Worm (Caenorhabditis elegans) whole organism, L2 larva: Measurements from ENCODE around the gene Y43F8C.5.

ENCODE experiments used
- aly-2 ChIP-seq: fragments of 150-350 bp; optimal IDR thresholded peaks from 2 replicates; lab custom pipeline; 2014; ENCODE audit warnings: missing biosample characterization, missing genetic modification characterization
- ceh-16 ChIP-seq: fragments of 150-350 bp; optimal IDR thresholded peaks from 2 replicates; lab custom pipeline; 2014; ENCODE audit warnings: missing biosample characterization, missing genetic modification characterization
- elt-3 ChIP-seq: sonication (generic microtip); optimal IDR thresholded peaks from 2 replicates; lab custom pipeline; 2017; ENCODE audit warnings: missing biosample characterization, missing genetic modification characterization
- lin-11 ChIP-seq: fragments of 150-350 bp; sonication (generic microtip); optimal IDR thresholded peaks from 2 replicates; lab custom pipeline; 2014; ENCODE audit warnings: missing biosample characterization, missing genetic modification characterization, inconsistent platforms, mixed read lengths
- lin-13 ChIP-seq: fragments of 150-350 bp; optimal IDR thresholded peaks from 2 replicates; lab custom pipeline; 2014; ENCODE audit warnings: missing biosample characterization, missing genetic modification reagents, missing genetic modification characterization
- nhr-129 ChIP-seq: fragments of 150-350 bp; optimal IDR thresholded peaks from 2 replicates; lab custom pipeline; 2014; ENCODE audit warnings: missing biosample characterization, missing genetic modification characterization

DNA sequence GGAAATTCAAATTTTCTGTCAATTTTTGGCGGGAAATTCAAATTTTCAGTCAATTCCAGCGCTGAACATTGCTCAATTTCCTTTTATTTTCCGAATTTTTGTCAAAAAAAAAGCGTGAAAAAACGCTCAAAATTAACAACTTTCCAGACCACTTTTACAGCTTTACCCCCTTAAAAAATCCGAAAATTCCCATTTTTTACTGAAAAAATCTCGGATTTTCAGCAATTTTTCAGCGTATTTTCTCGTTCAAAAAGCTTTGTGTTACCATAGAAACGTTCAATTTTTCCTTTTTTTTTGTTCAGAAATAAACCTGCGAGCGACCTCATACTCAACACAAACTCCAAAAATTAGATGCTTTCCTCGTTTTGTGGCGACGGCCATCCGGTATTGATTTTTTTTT is 42.1 kb upstream of the Y43F8C.5 start, which contains the start of gene mrp-7:
- TF ChIP-seq elt-3, result no peak
- TF ChIP-seq lin-13 (GFP tag; lab: Kevin White, UChicago), result no peak
- no peak for TF ChIP-seq nhr-129
- no peak for TF ChIP-seq lin-11 (tag; lab: Kevin White, UChicago)
- no peak for TF ChIP-seq aly-2 (tag; lab: Kevin White, UChicago)
- TF ChIP-seq ceh-16 (tag; lab: Kevin White, UChicago), result no peak
